Fruit fly (Drosophila melanogaster): ENCODE measurements around the gene CG12689.
A peak's percentile ranks its signal among the peaks of the same experiment; 100 is the strongest.

The CG12689 gene

dm6 chrX:7553446-7553845 lies 32.5 kb downstream of the CG12689 start (continued):
- TF ChIP-seq kah (GFP tag; optimal IDR thresholded peaks at IDR 0.05) = no peak
- peak; percentile 7; the same call in 1 of the 2 replicates for TF ChIP-seq E2f1 (GFP tag; IDR thresholded peaks at IDR 0.05)
- no peak for TF ChIP-seq scrt (GFP tag; optimal IDR thresholded peaks at IDR 0.05)
- TF ChIP-seq fu2 (GFP tag; optimal IDR thresholded peaks at IDR 0.05) = no peak
- TF ChIP-seq CG6813 (GFP tag; optimal IDR thresholded peaks at IDR 0.05) = peak; percentile 68
- peak; percentile 34 for TF ChIP-seq CG1233 (GFP tag; optimal IDR thresholded peaks at IDR 0.05)
- TF ChIP-seq nau (GFP tag; optimal IDR thresholded peaks at IDR 0.05) = peak; percentile 29
- peak; percentile 64 for TF ChIP-seq Sox100B (GFP tag; optimal IDR thresholded peaks at IDR 0.05)
- no peak for TF ChIP-seq CG6765 (GFP tag; optimal IDR thresholded peaks at IDR 0.05)
- peak; percentile 40; the same call in 1 of the 2 replicates for TF ChIP-seq HLH3B (GFP tag; IDR thresholded peaks at IDR 0.05)
- TF ChIP-seq CG11504 (tag; optimal IDR thresholded peaks at IDR 0.05) = peak; percentile 12
- peak; percentile 36 for TF ChIP-seq oc (tag; optimal IDR thresholded peaks at IDR 0.05)
- TF ChIP-seq CG9727 (GFP tag; optimal IDR thresholded peaks at IDR 0.05) = peak; percentile 68
- no peak for TF ChIP-seq CG4404 (GFP tag; IDR thresholded peaks at IDR 0.05)
- peak; percentile 24 for TF ChIP-seq CG11723 (GFP tag; optimal IDR thresholded peaks at IDR 0.05)
- TF ChIP-seq CG7786 (GFP tag; optimal IDR thresholded peaks at IDR 0.05) = no peak
- peak; percentile 45; the same call in 1 of the 2 replicates for TF ChIP-seq onecut (GFP tag; IDR thresholded peaks at IDR 0.05)
- no peak for TF ChIP-seq row (GFP tag; IDR thresholded peaks at IDR 0.05)
- TF ChIP-seq Atf-2 (GFP tag; optimal IDR thresholded peaks at IDR 0.05) = no peak
- TF ChIP-seq Med (GFP tag) = peak; percentile 24
- no peak for TF ChIP-seq Bteb2 (GFP tag; optimal IDR thresholded peaks at IDR 0.05)
- TF ChIP-seq CG8944 (GFP tag; optimal IDR thresholded peaks at IDR 0.05) = no peak
- peak; percentile 27 for TF ChIP-seq wek (GFP tag; optimal IDR thresholded peaks at IDR 0.05)
- TF ChIP-seq CG13424 (tag; optimal IDR thresholded peaks at IDR 0.05) = peak; percentile 36
- peak; percentile 55; the same call in 1 of the 3 replicates for TF ChIP-seq z (GFP tag; IDR thresholded peaks at IDR 0.05)
- peak; percentile 12 for TF ChIP-seq CG8359 (GFP tag; optimal IDR thresholded peaks at IDR 0.05; ENCODE audit: borderline replicate concordance)
- TF ChIP-seq CG12942 (GFP tag; optimal IDR thresholded peaks at IDR 0.05) = peak; percentile 2
- TF ChIP-seq Bgb (GFP tag; IDR thresholded peaks at IDR 0.05; ENCODE audit: partially characterized antibody) = no peak
- TF ChIP-seq CG6254 (GFP tag; optimal IDR thresholded peaks at IDR 0.05) = peak; percentile 56
- TF ChIP-seq CTCF (GFP tag; optimal IDR thresholded peaks at IDR 0.05) = no peak
- no peak for TF ChIP-seq abd-A (tag; optimal IDR thresholded peaks at IDR 0.05)
- no peak for TF ChIP-seq lbe (GFP tag; optimal IDR thresholded peaks at IDR 0.05)
- TF ChIP-seq CG15011 (GFP tag; optimal IDR thresholded peaks at IDR 0.05) = no peak
- TF ChIP-seq CG12219 (GFP tag; optimal IDR thresholded peaks at IDR 0.05) = peak; percentile 5
- TF ChIP-seq tll (GFP tag; optimal IDR thresholded peaks at IDR 0.05) = peak in 1 of 2 experiments; percentile 70
- TF ChIP-seq Oli (tag; optimal IDR thresholded peaks at IDR 0.05) = no peak
- no peak for TF ChIP-seq da (GFP tag; optimal IDR thresholded peaks at IDR 0.05)
- peak; percentile 49 for TF ChIP-seq odd (GFP tag; optimal IDR thresholded peaks at IDR 0.05)
- no peak for TF ChIP-seq Six4 (GFP tag; optimal IDR thresholded peaks at IDR 0.05)
- TF ChIP-seq CG1024 (GFP tag; IDR thresholded peaks at IDR 0.05) = peak; percentile 7; the same call in 1 of the 2 replicates
- peak; percentile 14 for TF ChIP-seq D19A (tag; optimal IDR thresholded peaks at IDR 0.05)
- no peak for TF ChIP-seq TFAM (GFP tag; optimal IDR thresholded peaks at IDR 0.05)
- TF ChIP-seq corto (GFP tag; optimal IDR thresholded peaks at IDR 0.05) = no peak
- TF ChIP-seq CG17802 (tag; optimal IDR thresholded peaks at IDR 0.05) = no peak
- no peak for TF ChIP-seq dati (GFP tag; IDR thresholded peaks at IDR 0.05)
- TF ChIP-seq CG33557 (GFP tag; optimal IDR thresholded peaks at IDR 0.05) = peak; percentile 77
- TF ChIP-seq Deaf1 (tag; optimal IDR thresholded peaks at IDR 0.05) = peak; percentile 3
- no peak for TF ChIP-seq jing (GFP tag; optimal IDR thresholded peaks at IDR 0.05)
- TF ChIP-seq CG10959 (GFP tag; IDR thresholded peaks at IDR 0.05) = 0 out of 2 replicates have a peak, but pooled peaks have one; percentile 11
- 0 out of 4 replicates have a peak, but pooled peaks have one; percentile 18 for TF ChIP-seq chinmo (GFP tag; IDR thresholded peaks at IDR 0.05; ENCODE audit: partially characterized antibody)
